Fruit fly (Drosophila melanogaster) whole organism, larva: ENCODE data around the gene CG5916.
A peak's percentile ranks its signal among the peaks of the same experiment; 100 is the strongest.
"Not testable (repeated sequence)": the region's sequence is repeated elsewhere in the genome, so short reads cannot be mapped to it uniquely, and the experiment has no call there.

Source experiments
- noc ChIP-seq: fragments of 200-800 bp; sonication (Bioruptor generic); optimal IDR thresholded peaks from 3 replicates; lab custom pipeline; 2019; ENCODE audit warnings: missing biosample characterization, mild to moderate bottlenecking, missing genetic modification characterization, moderate library complexity

The CG5916 gene

dm6 chr3R:16152369-16152768, 5.5 kb downstream of the CG5916 start:
- no peak for TF ChIP-seq noc (tag; lab: Kevin White, UChicago)

- no peak for TF ChIP-seq noc (tag; lab: Kevin White, UChicago)
These were observed 6.6 kb downstream of the CG5916 start for dm6 chr3R:16153356-16153905.

dm6 chr3R:16154263-16154662, 7.4 kb downstream of the CG5916 start:
- no peak for TF ChIP-seq noc (tag; lab: Kevin White, UChicago)

dm6 chr3R:16154682-16155081, 7.9 kb downstream of the CG5916 start, which contains the start of gene CG6006:
CG6006 (plus strand) TSS chr3R:16154982.
- no peak for TF ChIP-seq noc (tag; lab: Kevin White, UChicago)

dm6 chr3R:16156032-16156431, 9.2 kb downstream of the CG5916 start:
- no peak for TF ChIP-seq noc (tag; lab: Kevin White, UChicago)

dm6 chr3R:16157564-16158242, 10.9 kb downstream of the CG5916 start:
- peak; percentile 50 for TF ChIP-seq noc (tag; lab: Kevin White, UChicago)

dm6 chr3R:16168088-16168487, 21.3 kb downstream of the CG5916 start:
- TF ChIP-seq noc (tag; lab: Kevin White, UChicago): no peak

- TF ChIP-seq noc (tag; lab: Kevin White, UChicago): no peak
These were observed 24.9 kb downstream of the CG5916 start, which contains the start of gene CG8925 for dm6 chr3R:16171747-16172146. CG8925 (plus strand) TSS chr3R:16171991.

- TF ChIP-seq noc (tag; lab: Kevin White, UChicago): peak; percentile 30
These were observed 26.7 kb downstream of the CG5916 start for dm6 chr3R:16173500-16173899.

dm6 chr3R:16176526-16176925, 29.7 kb downstream of the CG5916 start:
- TF ChIP-seq noc (tag; lab: Kevin White, UChicago): no peak

dm6 chr3R:16180476-16181070, 33.7 kb downstream of the CG5916 start, which contains the start of gene CG8927:
CG8927 (plus strand) TSS chr3R:16181020.
- TF ChIP-seq noc (tag; lab: Kevin White, UChicago): no peak

dm6 chr3R:16182269-16182875, 35.5 kb downstream of the CG5916 start:
- no peak for TF ChIP-seq noc (tag; lab: Kevin White, UChicago)

- TF ChIP-seq noc (tag; lab: Kevin White, UChicago): no peak
These were observed 40.2 kb downstream of the CG5916 start, which contains the start of gene sra for dm6 chr3R:16186791-16187681. sra (plus strand) TSS chr3R:16186999.

- TF ChIP-seq noc (tag; lab: Kevin White, UChicago): no peak
These were observed 40.9 kb downstream of the CG5916 start for dm6 chr3R:16187737-16188136.

- TF ChIP-seq noc (tag; lab: Kevin White, UChicago): not testable (repeated sequence)
These were observed 42.6 kb downstream of the CG5916 start, which contains the start of gene Bin1 for dm6 chr3R:16189464-16189863. Bin1 (minus strand) TSS chr3R:16189564.
